Worm (Caenorhabditis elegans) whole organism, mixed stage, embryonic: ENCODE results near the gene T28D9.16.

Source experiments
- ces-1 ChIP-seq: fragments of 150-350 bp; optimal IDR thresholded peaks from 2 replicates; lab custom pipeline; 2014; ENCODE audit warnings: missing biosample characterization, missing genetic modification reagents, missing genetic modification characterization
- elt-1 ChIP-seq: sonication (generic microtip); optimal IDR thresholded peaks from 2 replicates; lab custom pipeline; 2017; ENCODE audit warnings: missing genetic modification characterization, mild to moderate bottlenecking, missing compliant biosample characterization, antibody characterized with exemption, moderate library complexity, borderline replicate concordance; ENCODE audit not compliant: insufficient read depth
- elt-3 ChIP-seq: fragments of 150-350 bp; optimal IDR thresholded peaks from 2 replicates; lab custom pipeline; 2014; ENCODE audit warnings: missing biosample characterization, missing genetic modification characterization
- flh-1 ChIP-seq: fragments of 200-800 bp; sonication (Bioruptor generic); optimal IDR thresholded peaks from 2 replicates; lab custom pipeline; 2018; ENCODE audit warnings: mild to moderate bottlenecking, missing genetic modification characterization, moderate library complexity, missing compliant biosample characterization
- hlh-1 ChIP-seq: fragments of 150-350 bp; optimal IDR thresholded peaks from 2 replicates; lab custom pipeline; 2014; ENCODE audit warnings: missing biosample characterization, missing genetic modification reagents, missing genetic modification characterization
- lsy-2 ChIP-seq: fragments of 150-350 bp; optimal IDR thresholded peaks from 2 replicates; lab custom pipeline; 2014; ENCODE audit warnings: missing biosample characterization, missing genetic modification characterization
- mab-5 ChIP-seq: fragments of 150-350 bp; optimal IDR thresholded peaks from 2 replicates; lab custom pipeline; 2014; ENCODE audit warnings: missing biosample characterization, missing genetic modification characterization
- mep-1 ChIP-seq: fragments of 150-350 bp; optimal IDR thresholded peaks from 2 replicates; lab custom pipeline; 2017; ENCODE audit warnings: missing biosample characterization, missing genetic modification reagents, missing genetic modification characterization, inconsistent platforms
- nhr-12 ChIP-seq: fragments of 150-350 bp; optimal IDR thresholded peaks from 2 replicates; lab custom pipeline; 2014; ENCODE audit warnings: missing biosample characterization, missing genetic modification characterization
- nhr-237 ChIP-seq: fragments of 150-350 bp; optimal IDR thresholded peaks from 2 replicates; lab custom pipeline; 2014; ENCODE audit warnings: missing biosample characterization, missing genetic modification characterization
- nhr-76 ChIP-seq: sonication (generic microtip); optimal IDR thresholded peaks from 2 replicates; lab custom pipeline; 2017; ENCODE audit warnings: missing biosample characterization, missing genetic modification characterization
- snpc-4 ChIP-seq: fragments of 150-350 bp; optimal IDR thresholded peaks from 2 replicates; lab custom pipeline; 2014; ENCODE audit warnings: missing biosample characterization, missing genetic modification characterization
- unc-39 ChIP-seq: fragments of 150-350 bp; optimal IDR thresholded peaks from 2 replicates; lab custom pipeline; 2014; ENCODE audit warnings: missing biosample characterization, missing genetic modification characterization

DNA sequence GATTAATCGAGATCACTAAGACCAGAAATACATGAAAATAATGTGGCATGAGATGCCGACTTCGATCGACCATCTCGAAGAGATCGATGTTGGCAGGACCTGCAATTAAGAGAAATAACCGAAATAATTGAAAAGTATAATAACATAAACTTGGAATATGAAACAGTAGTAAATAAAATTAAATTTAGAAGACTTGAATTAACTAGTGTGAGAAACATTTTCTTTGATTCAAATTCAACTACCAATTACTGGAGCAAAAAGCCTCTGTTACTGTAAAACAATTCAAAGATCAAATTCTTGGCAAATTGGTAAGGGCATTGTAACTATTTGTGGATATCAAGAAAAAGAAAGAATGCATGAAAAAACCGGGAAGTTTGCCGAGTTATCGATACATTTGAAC is 38.4 kb downstream of the T28D9.16 start, which contains the start of gene R05G9R.1:
- TF ChIP-seq snpc-4 (no peak), mab-5 (no peak), nhr-237 (no peak), nhr-76 (no peak), unc-39 (tag; lab: Kevin White, UChicago) (no peak), ces-1 (GFP tag; lab: Kevin White, UChicago) (no peak), elt-3 (tag; lab: Kevin White, UChicago) (no peak), nhr-12 (tag; lab: Kevin White, UChicago) (no peak), mep-1 (no peak), lsy-2 (tag; lab: Kevin White, UChicago) (no peak), hlh-1 (tag; lab: Kevin White, UChicago) (no peak), flh-1 (GFP tag; lab: Kevin White, UChicago) (no peak), elt-1 (tag; lab: Kevin White, UChicago) (no peak)
